Fruit fly (Drosophila melanogaster) whole organism, adult: Measurements from ENCODE around the gene Sodh1.

Experiments used
- CG5204 ChIP-seq: fragments of 200-800 bp; sonication (Bioruptor generic); optimal IDR thresholded peaks from 2 replicates; lab custom pipeline; 2016; ENCODE audit warnings: missing biosample characterization, missing genetic modification characterization
- CG7101 ChIP-seq: fragments of 200-800 bp; sonication (Bioruptor generic); optimal IDR thresholded peaks from 2 replicates; lab custom pipeline; 2018; ENCODE audit warnings: missing biosample characterization, mild to moderate bottlenecking, missing genetic modification characterization, moderate library complexity
- Hr96 ChIP-seq: fragments of 200-800 bp; sonication (Bioruptor generic); optimal IDR thresholded peaks from 2 replicates; lab custom pipeline; 2016; ENCODE audit warnings: missing biosample characterization, missing genetic modification characterization
- bab1 ChIP-seq: fragments of 200-800 bp; sonication (Bioruptor generic); optimal IDR thresholded peaks from 3 replicates; lab custom pipeline; 2019; ENCODE audit warnings: missing biosample characterization, mild to moderate bottlenecking, missing genetic modification characterization, moderate library complexity
- kay ChIP-seq: fragments of 200-800 bp; sonication (Bioruptor generic); peaks from one replicate; lab custom pipeline; 2016; ENCODE audit warnings: missing biosample characterization, missing genetic modification characterization, borderline replicate concordance
- tj ChIP-seq: fragments of 200-800 bp; sonication (Bioruptor generic); optimal IDR thresholded peaks from 3 replicates; lab custom pipeline; 2017; ENCODE audit warnings: missing biosample characterization, mild to moderate bottlenecking, missing genetic modification characterization, moderate library complexity

- TF ChIP-seq kay (GFP tag; lab: Kevin White, UChicago) (no peak), tj (GFP tag; lab: Kevin White, UChicago) (no peak), CG7101 (no peak), Hr96 (GFP tag; lab: Kevin White, UChicago) (no peak), CG5204 (GFP tag; lab: Kevin White, UChicago) (no peak), bab1 (GFP tag; lab: Kevin White, UChicago) (no peak)
These were observed 33.3 kb downstream of the Sodh1 start for dm6 chr3R:7085455-7085854.
